Fruit fly (Drosophila melanogaster): Measurements from ENCODE around the gene CG11756.

Gene CG11756

dm6 chrX:11349780-11350179, 1.9 kb downstream of the CG11756 start, which contains the start of gene NdufV3 (continued):
- no peak for TF ChIP-seq CG32532 (GFP tag; IDR thresholded peaks at IDR 0.05)
- no peak for TF ChIP-seq CG12155 (GFP tag; optimal IDR thresholded peaks at IDR 0.05)
- no peak for TF ChIP-seq HLH3B (GFP tag; IDR thresholded peaks at IDR 0.05)
- TF ChIP-seq CG11723 (GFP tag; optimal IDR thresholded peaks at IDR 0.05): no peak
- no peak for TF ChIP-seq CG17802 (tag; optimal IDR thresholded peaks at IDR 0.05)
- no peak for TF ChIP-seq Hmr (GFP tag; optimal IDR thresholded peaks at IDR 0.05)
- no peak for TF ChIP-seq seq (GFP tag; IDR thresholded peaks at IDR 0.05)
- TF ChIP-seq CG16779 (GFP tag; IDR thresholded peaks at IDR 0.05): no peak
- TF ChIP-seq p53 (GFP tag; optimal IDR thresholded peaks at IDR 0.05): no peak
- TF ChIP-seq CG9609 (GFP tag; optimal IDR thresholded peaks at IDR 0.05): no peak
- TF ChIP-seq Scr (GFP tag; IDR thresholded peaks at IDR 0.05; ENCODE audit: partially characterized antibody): no peak
- no peak for TF ChIP-seq sna (GFP tag; IDR thresholded peaks at IDR 0.05; ENCODE audit: partially characterized antibody)
- TF ChIP-seq Drgx (GFP tag; IDR thresholded peaks at IDR 0.05): no peak
- TF ChIP-seq HmgD (GFP tag; optimal IDR thresholded peaks at IDR 0.05): no peak
- no peak for TF ChIP-seq CG11695 (GFP tag; IDR thresholded peaks at IDR 0.05)
- no peak for TF ChIP-seq Opbp (GFP tag; IDR thresholded peaks at IDR 0.05; ENCODE audit: partially characterized antibody)
- no peak for TF ChIP-seq ssp (GFP tag; IDR thresholded peaks at IDR 0.05)
- no peak for TF ChIP-seq CG16815 (GFP tag; optimal IDR thresholded peaks at IDR 0.05)
- TF ChIP-seq cato (GFP tag; optimal IDR thresholded peaks at IDR 0.05; ENCODE audit: borderline replicate concordance): no peak
- TF ChIP-seq CG14667 (GFP tag; IDR thresholded peaks at IDR 0.05): no peak
- no peak for TF ChIP-seq hb (GFP tag; IDR thresholded peaks at IDR 0.05; ENCODE audit: partially characterized antibody)
- TF ChIP-seq wdn (GFP tag; IDR thresholded peaks at IDR 0.05): no peak
- TF ChIP-seq CG18476 (GFP tag; optimal IDR thresholded peaks at IDR 0.05): no peak
- TF ChIP-seq fd3F (GFP tag; optimal IDR thresholded peaks at IDR 0.05): no peak
- no peak for TF ChIP-seq Sin3A (optimal IDR thresholded peaks at IDR 0.05)
- TF ChIP-seq Nf-YC (tag; optimal IDR thresholded peaks at IDR 0.05): no peak
- no peak for TF ChIP-seq CG15269 (tag; optimal IDR thresholded peaks at IDR 0.05)
- TF ChIP-seq CG8359 (GFP tag; optimal IDR thresholded peaks at IDR 0.05; ENCODE audit: borderline replicate concordance): no peak
- TF ChIP-seq Aef1 (GFP tag; IDR thresholded peaks at IDR 0.05): no peak
- TF ChIP-seq B-H1 (GFP tag; IDR thresholded peaks at IDR 0.05): no peak
- no peak for TF ChIP-seq CG15696 (tag; optimal IDR thresholded peaks at IDR 0.05)
- TF ChIP-seq ranshi (GFP tag; IDR thresholded peaks at IDR 0.05): peak; percentile 40; the same call in 1 of the 2 replicates
- TF ChIP-seq CG1832 (GFP tag; optimal IDR thresholded peaks at IDR 0.05): no peak
- TF ChIP-seq Ssrp (tag; optimal IDR thresholded peaks at IDR 0.05): no peak
- TF ChIP-seq fu2 (GFP tag; optimal IDR thresholded peaks at IDR 0.05): no peak
- no peak for TF ChIP-seq ash1 (GFP tag; optimal IDR thresholded peaks at IDR 0.05)
- no peak for TF ChIP-seq chm (GFP tag; IDR thresholded peaks at IDR 0.05)
- no peak for TF ChIP-seq CG30431 (GFP tag; optimal IDR thresholded peaks at IDR 0.05)
- no peak for TF ChIP-seq CG16813 (GFP tag; IDR thresholded peaks at IDR 0.05; ENCODE audit: partially characterized antibody)
- no peak for TF ChIP-seq CG18764 (GFP tag; optimal IDR thresholded peaks at IDR 0.05)
- no peak for TF ChIP-seq CG4328 (GFP tag; optimal IDR thresholded peaks at IDR 0.05)
- no peak for TF ChIP-seq dm (GFP tag; optimal IDR thresholded peaks at IDR 0.05)
- no peak for TF ChIP-seq CG8478 (optimal IDR thresholded peaks at IDR 0.05)
- no peak for TF ChIP-seq Sry-δ (GFP tag; optimal IDR thresholded peaks at IDR 0.05)
- TF ChIP-seq dpn (GFP tag; optimal IDR thresholded peaks at IDR 0.05): peak; percentile 4 to 34
- no peak for TF ChIP-seq Awh (GFP tag; IDR thresholded peaks at IDR 0.05)
- TF ChIP-seq ERR (GFP tag; optimal IDR thresholded peaks at IDR 0.05): no peak
- peak; percentile 8 for TF ChIP-seq CG4617 (GFP tag; optimal IDR thresholded peaks at IDR 0.05; ENCODE audit: borderline replicate concordance)
- no peak for TF ChIP-seq cwo (GFP tag; optimal IDR thresholded peaks at IDR 0.05)
- no peak for TF ChIP-seq wek (GFP tag; optimal IDR thresholded peaks at IDR 0.05)
- TF ChIP-seq CG30020 (tag; optimal IDR thresholded peaks at IDR 0.05): no peak
- no peak for TF ChIP-seq luna (GFP tag; optimal IDR thresholded peaks at IDR 0.05)
- no peak for TF ChIP-seq h (optimal IDR thresholded peaks at IDR 0.05)
